Worm (Caenorhabditis elegans) whole organism, L4 larva: ENCODE measurements around the gene elo-3.

Experiments used
- F26F4.8 ChIP-seq: fragments of 200-800 bp; sonication (Bioruptor generic); conservative IDR thresholded peaks from 2 replicates; pipeline ENCODE4 v1.3.6; 2022; ENCODE audit warnings: missing genetic modification characterization, missing compliant biosample characterization
- F44E2.7 ChIP-seq: fragments of 200-800 bp; sonication (Bioruptor generic); IDR thresholded peaks from 2 replicates; pipeline ENCODE4 v2.1.2; 2022; ENCODE audit warnings: missing genetic modification characterization, missing compliant biosample characterization
- T20F7.1 ChIP-seq: fragments of 200-800 bp; sonication (Bioruptor generic); optimal IDR thresholded peaks from 2 replicates; lab custom pipeline; 2018; ENCODE audit warnings: mild to moderate bottlenecking, missing genetic modification characterization, missing compliant biosample characterization
- Y75B8A.6 ChIP-seq: fragments of 200-800 bp; sonication (Bioruptor generic); IDR thresholded peaks from 2 replicates; pipeline ENCODE4 v1.3.6; 2022; ENCODE audit warnings: missing genetic modification reagents, missing genetic modification characterization, missing compliant biosample characterization
- ZK337.2 ChIP-seq: fragments of 200-800 bp; sonication (Bioruptor generic); IDR thresholded peaks from 2 replicates; pipeline ENCODE4 v1.3.6; 2022; ENCODE audit warnings: missing genetic modification reagents, missing genetic modification characterization, missing compliant biosample characterization
- aha-1 ChIP-seq: fragments of 150-350 bp; peaks from one replicate; lab custom pipeline; 2014; ENCODE audit warnings: missing biosample characterization, missing genetic modification characterization
- arid-1 ChIP-seq: fragments of 200-800 bp; sonication (Bioruptor generic); conservative IDR thresholded peaks from 2 replicates; pipeline ENCODE4 v1.3.6; 2022; ENCODE audit warnings: missing genetic modification reagents, missing genetic modification characterization, missing compliant biosample characterization
- ceh-28 ChIP-seq: fragments of 150-350 bp; optimal IDR thresholded peaks from 2 replicates; lab custom pipeline; 2014; ENCODE audit warnings: missing biosample characterization, missing genetic modification reagents, missing genetic modification characterization
- ceh-44 ChIP-seq: fragments of 200-800 bp; sonication (Bioruptor generic); IDR thresholded peaks from 2 replicates; pipeline ENCODE4 v1.3.6; 2022; ENCODE audit warnings: missing genetic modification reagents, missing genetic modification characterization, missing compliant biosample characterization
- ceh-82 ChIP-seq: sonication (generic microtip); optimal IDR thresholded peaks from 2 replicates; lab custom pipeline; 2017; ENCODE audit warnings: missing biosample characterization, missing genetic modification characterization
- cey-2 ChIP-seq: sonication (generic microtip); optimal IDR thresholded peaks from 3 replicates; lab custom pipeline; 2017; ENCODE audit warnings: missing genetic modification characterization, mild to moderate bottlenecking, missing compliant biosample characterization, antibody characterized with exemption, borderline replicate concordance; ENCODE audit not compliant: insufficient read depth
- daf-16 ChIP-seq, 3 experiments: sonication (generic microtip); optimal IDR thresholded peaks; 2 replicates each; lab custom pipeline; 2016 to 2017; ENCODE audit warnings: missing genetic modification characterization in 3 of 3, missing genetic modification reagents in 3 of 3, mild to moderate bottlenecking in 2 of 3, missing compliant biosample characterization in 2 of 3, missing biosample characterization in 1 of 3, moderate library complexity in 1 of 3
- dmd-6 ChIP-seq: fragments of 200-800 bp; sonication (Bioruptor generic); IDR thresholded peaks from 2 replicates; pipeline ENCODE4 v1.3.6; 2022; ENCODE audit warnings: missing genetic modification reagents, missing genetic modification characterization, missing compliant biosample characterization
- dpl-1 ChIP-seq: fragments of 150-350 bp; optimal IDR thresholded peaks from 2 replicates; lab custom pipeline; 2014; ENCODE audit warnings: missing biosample characterization, missing genetic modification reagents, missing genetic modification characterization
- dve-1 ChIP-seq: sonication (generic microtip); optimal IDR thresholded peaks from 2 replicates; lab custom pipeline; 2017; ENCODE audit warnings: antibody characterized with exemption, mild to moderate bottlenecking, missing genetic modification characterization, missing compliant biosample characterization; ENCODE audit not compliant: insufficient read depth
- egl-43 ChIP-seq: fragments of 200-800 bp; sonication (Bioruptor generic); IDR thresholded peaks from 2 replicates; pipeline ENCODE4 v1.3.6; 2022; ENCODE audit warnings: missing genetic modification reagents, missing genetic modification characterization, missing compliant biosample characterization
- fkh-10 ChIP-seq: fragments of 150-350 bp; optimal IDR thresholded peaks from 2 replicates; lab custom pipeline; 2014; ENCODE audit warnings: missing biosample characterization, missing genetic modification reagents, missing genetic modification characterization
- fos-1 ChIP-seq: fragments of 150-350 bp; optimal IDR thresholded peaks from 2 replicates; lab custom pipeline; 2014; ENCODE audit warnings: missing biosample characterization, missing genetic modification characterization
- hif-1 ChIP-seq, 2 experiments: sonication (generic microtip); optimal IDR thresholded peaks; 2 replicates each; lab custom pipeline; 2016 to 2017; ENCODE audit warnings: missing compliant biosample characterization in 2 of 2, missing genetic modification characterization in 2 of 2, missing genetic modification reagents in 2 of 2, missing genotype in 2 of 2, mild to moderate bottlenecking in 1 of 2
- hlh-11 ChIP-seq: fragments of 200-800 bp; sonication (Bioruptor generic); optimal IDR thresholded peaks from 2 replicates; lab custom pipeline; 2018; ENCODE audit warnings: mild to moderate bottlenecking, missing genetic modification characterization, missing compliant biosample characterization
- hlh-30 ChIP-seq: sonication (generic microtip); optimal IDR thresholded peaks from 2 replicates; lab custom pipeline; 2017; ENCODE audit warnings: antibody characterized with exemption, mild to moderate bottlenecking, missing genetic modification characterization, missing compliant biosample characterization; ENCODE audit not compliant: insufficient read depth
- jun-1 ChIP-seq: fragments of 150-350 bp; optimal IDR thresholded peaks from 2 replicates; lab custom pipeline; 2014; ENCODE audit warnings: missing biosample characterization, missing genetic modification reagents, missing genetic modification characterization
- lim-7 ChIP-seq: fragments of 200-800 bp; sonication (Bioruptor generic); IDR thresholded peaks from 2 replicates; pipeline ENCODE4 v1.3.6; 2022; ENCODE audit warnings: missing genetic modification characterization, missing compliant biosample characterization
- lin-13 ChIP-seq: fragments of 150-350 bp; optimal IDR thresholded peaks from 2 replicates; lab custom pipeline; 2014; ENCODE audit warnings: missing biosample characterization, missing genetic modification reagents, missing genetic modification characterization
- lin-15B ChIP-seq: fragments of 150-350 bp; sonication (generic microtip); optimal IDR thresholded peaks from 3 replicates; lab custom pipeline; 2014; ENCODE audit warnings: missing biosample characterization, missing genetic modification characterization
- lin-38 ChIP-seq: fragments of 200-800 bp; sonication (Bioruptor generic); IDR thresholded peaks from 2 replicates; pipeline ENCODE4 v1.3.6; 2022; ENCODE audit warnings: missing genetic modification reagents, missing genetic modification characterization, missing compliant biosample characterization
- lsy-2 ChIP-seq, 2 experiments: fragments of 150-350 bp in 1 of 2; sonication (generic microtip) in 1 of 2; optimal IDR thresholded peaks; 2 replicates each; lab custom pipeline; 2014 to 2017; ENCODE audit warnings: missing biosample characterization in 2 of 2, missing genetic modification characterization in 2 of 2
- mep-1 ChIP-seq: fragments of 150-350 bp; sonication (generic microtip); optimal IDR thresholded peaks from 3 replicates; lab custom pipeline; 2014; ENCODE audit warnings: missing biosample characterization, missing genetic modification characterization
- mxl-3 ChIP-seq: fragments of 200-800 bp; sonication (Bioruptor generic); optimal IDR thresholded peaks from 2 replicates; lab custom pipeline; 2018; ENCODE audit warnings: mild to moderate bottlenecking, missing genetic modification characterization, missing compliant biosample characterization
- nhr-10 ChIP-seq: fragments of 150-350 bp; optimal IDR thresholded peaks from 2 replicates; lab custom pipeline; 2014; ENCODE audit warnings: missing biosample characterization, missing genetic modification characterization
- nhr-102 ChIP-seq: sonication (generic microtip); optimal IDR thresholded peaks from 2 replicates; lab custom pipeline; 2016; ENCODE audit warnings: mild to moderate bottlenecking, missing genetic modification characterization, moderate library complexity, missing compliant biosample characterization
- nhr-11 ChIP-seq: fragments of 150-350 bp; optimal IDR thresholded peaks from 2 replicates; lab custom pipeline; 2014; ENCODE audit warnings: missing biosample characterization, missing genetic modification characterization
- nhr-111 ChIP-seq: fragments of 200-800 bp; sonication (Bioruptor generic); optimal IDR thresholded peaks from 2 replicates; lab custom pipeline; 2018; ENCODE audit warnings: mild to moderate bottlenecking, missing genetic modification characterization, missing compliant biosample characterization
- nhr-28 ChIP-seq: fragments of 150-350 bp; optimal IDR thresholded peaks from 2 replicates; lab custom pipeline; 2014; ENCODE audit warnings: missing biosample characterization, missing genetic modification characterization
- nhr-6 ChIP-seq: fragments of 150-350 bp; optimal IDR thresholded peaks from 2 replicates; lab custom pipeline; 2014; ENCODE audit warnings: missing biosample characterization, missing genetic modification characterization
- nhr-77 ChIP-seq: fragments of 150-350 bp; optimal IDR thresholded peaks from 2 replicates; lab custom pipeline; 2014; ENCODE audit warnings: missing biosample characterization, missing genetic modification characterization
- pha-4 ChIP-seq, 2 experiments: fragments of 150-350 bp in 1 of 2; fragments of 200-800 bp in 1 of 2; sonication (Bioruptor generic) in 1 of 2; IDR thresholded peaks in 1 of 2; optimal IDR thresholded peaks in 1 of 2; 2 replicates each; pipeline versions ENCODE4 v1.3.6 to Lab custom; 2014 to 2022; ENCODE audit warnings: missing genetic modification characterization in 2 of 2, missing genetic modification reagents in 2 of 2, missing biosample characterization in 1 of 2, missing compliant biosample characterization in 1 of 2
- pqm-1 ChIP-seq: sonication (generic microtip); optimal IDR thresholded peaks from 2 replicates; lab custom pipeline; 2017; ENCODE audit warnings: missing biosample characterization, missing genetic modification characterization
- rbr-2 ChIP-seq: sonication (generic microtip); optimal IDR thresholded peaks from 2 replicates; lab custom pipeline; 2016; ENCODE audit warnings: missing genotype, missing genetic modification characterization, missing compliant biosample characterization
- skn-1 ChIP-seq: fragments of 150-350 bp; optimal IDR thresholded peaks from 2 replicates; lab custom pipeline; 2014; ENCODE audit warnings: missing biosample characterization, missing genetic modification characterization
- snpc-1.2 ChIP-seq: fragments of 200-800 bp; sonication (Bioruptor generic); IDR thresholded peaks from 2 replicates; pipeline ENCODE4 v1.3.6; 2022; ENCODE audit warnings: missing genetic modification reagents, missing genetic modification characterization, missing compliant biosample characterization
- tag-97 ChIP-seq: fragments of 200-800 bp; sonication (Bioruptor generic); IDR thresholded peaks from 2 replicates; pipeline ENCODE4 v1.3.6; 2022; ENCODE audit warnings: missing genetic modification characterization, missing compliant biosample characterization
- vab-7 ChIP-seq: fragments of 200-800 bp; sonication (Bioruptor generic); IDR thresholded peaks from 2 replicates; pipeline ENCODE4 v1.3.6; 2022; ENCODE audit warnings: missing genetic modification reagents, missing genetic modification characterization, missing compliant biosample characterization
- zip-2 ChIP-seq: fragments of 150-350 bp; optimal IDR thresholded peaks from 2 replicates; lab custom pipeline; 2014; ENCODE audit warnings: missing biosample characterization, missing genetic modification characterization

Gene elo-3

DNA sequence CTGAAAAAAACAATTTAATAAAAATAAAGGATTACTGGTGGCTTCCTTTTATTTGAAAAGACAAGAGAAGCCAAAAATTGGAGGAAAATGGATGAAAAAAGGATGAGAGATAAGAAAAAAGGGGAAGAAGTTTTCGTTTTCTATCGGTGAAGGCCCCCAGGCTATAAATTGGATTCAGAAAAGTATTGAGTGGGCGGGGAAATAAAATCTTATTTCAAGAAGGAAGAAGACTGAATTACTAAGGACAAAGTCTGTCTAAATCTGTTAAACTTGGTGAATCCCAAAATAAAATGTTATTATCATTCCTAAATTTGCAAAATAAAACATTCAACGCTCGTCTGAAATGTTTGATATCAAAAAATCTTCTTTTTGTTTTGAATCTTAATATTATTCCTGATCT is 15.4 kb upstream of the elo-3 start:
- peak; percentile 56 for TF ChIP-seq aha-1 (tag; lab: Kevin White, UChicago)
- no peak for TF ChIP-seq jun-1 (tag; lab: Kevin White, UChicago)

- TF ChIP-seq snpc-1.2 (GFP tag; lab: Robert Waterston, UW) (0 out of 2 replicates have a peak, but pooled peaks have one; percentile 17), lin-38 (GFP tag; lab: Robert Waterston, UW) (peak; percentile 25; the same call in 1 of the 2 replicates), vab-7 (GFP tag; lab: Robert Waterston, UW) (no peak)
Measured at ce11 chrIV:7227072-7227471, 10.4 kb upstream of the elo-3 start, which contains the start of gene R13A1.10. Gene R13A1.10 (minus strand): TSS chrIV:7227172.

ce11 chrIV:7228208-7228607 is 9.3 kb upstream of the elo-3 start, which contains the start of gene D2024.5:
Gene D2024.5 (minus strand): TSS chrIV:7228308.
- TF ChIP-seq tag-97 (GFP tag; lab: Robert Waterston, UW) (no peak), cey-2 (tag; lab: Kevin White, UChicago) (no peak), lim-7 (no peak), nhr-102 (tag; lab: Kevin White, UChicago) (no peak), egl-43 (GFP tag; lab: Robert Waterston, UW) (no peak), dpl-1 (no peak), ZK337.2 (GFP tag; lab: Robert Waterston, UW) (no peak), nhr-10 (no peak), mxl-3 (GFP tag; lab: Kevin White, UChicago) (no peak), zip-2 (no peak)

DNA sequence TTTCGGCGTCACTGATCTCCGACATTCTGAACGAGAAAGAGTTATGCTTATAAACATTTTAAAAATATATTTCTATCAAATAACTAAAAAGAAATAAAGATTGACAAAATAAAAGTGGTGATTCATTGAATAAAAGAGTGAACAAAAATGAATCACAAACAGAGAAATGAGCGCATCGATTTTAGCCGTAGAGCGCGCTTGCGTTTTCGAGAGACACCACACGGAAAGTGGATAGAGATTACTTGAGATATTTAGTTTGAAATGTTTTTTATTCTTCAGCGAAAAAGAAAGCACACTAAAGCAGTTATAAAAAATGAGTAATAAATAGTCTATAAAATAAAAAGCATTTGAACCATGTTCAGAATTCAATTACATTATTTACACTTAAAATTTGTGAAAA is 7.3 kb upstream of the elo-3 start, which contains the start of gene cap-1:
Gene cap-1, minus strand, starts transcription at position 26 of the 400 bp plus-strand sequence.
- TF ChIP-seq fkh-10 (GFP tag; lab: Kevin White, UChicago) (peak; percentile 17), lin-13 (GFP tag; lab: Kevin White, UChicago) (peak; percentile 67), mxl-3 (GFP tag; lab: Kevin White, UChicago) (peak; percentile 59), dpl-1 (peak; percentile 58), hif-1 (tag; optimal IDR thresholded peaks at IDR 0.05; lab: Kevin White, UChicago) (peak in 1 of 2 experiments; percentile 60), skn-1 (tag; lab: Kevin White, UChicago) (no peak), lin-38 (GFP tag; lab: Robert Waterston, UW) (peak; percentile 96), F26F4.8 (no peak), daf-16 (GFP tag; optimal IDR thresholded peaks at IDR 0.05; lab: Kevin White, UChicago) (no peak), daf-16 (tag; optimal IDR thresholded peaks at IDR 0.05; lab: Kevin White, UChicago) (peak; percentile 42), dmd-6 (0 out of 2 replicates have a peak, but pooled peaks have one; percentile 29), lsy-2 (tag; optimal IDR thresholded peaks at IDR 0.05; lab: Kevin White, UChicago) (peak in 1 of 2 experiments; percentile 85), pha-4 (GFP tag; IDR thresholded peaks at IDR 0.05; lab: Robert Waterston, UW) (no peak), pha-4 (tag; optimal IDR thresholded peaks at IDR 0.05; lab: Kevin White, UChicago) (peak; percentile 94), nhr-77 (tag; lab: Kevin White, UChicago) (peak; percentile 85), pqm-1 (tag; lab: Kevin White, UChicago) (peak; percentile 37), zip-2 (no peak), vab-7 (GFP tag; lab: Robert Waterston, UW) (no peak), nhr-111 (no peak), fos-1 (no peak), Y75B8A.6 (GFP tag; lab: Robert Waterston, UW) (no peak), arid-1 (GFP tag; lab: Robert Waterston, UW) (no peak), lin-15B (tag; lab: Kevin White, UChicago) (peak; percentile 17), T20F7.1 (peak; percentile 47), mep-1 (tag; lab: Kevin White, UChicago) (peak; percentile 88), nhr-28 (tag; lab: Kevin White, UChicago) (peak; percentile 72), ceh-82 (tag; lab: Kevin White, UChicago) (no peak), nhr-11 (tag; lab: Kevin White, UChicago) (no peak), nhr-6 (tag; lab: Kevin White, UChicago) (peak; percentile 71), lim-7 (no peak), dve-1 (tag; lab: Kevin White, UChicago) (peak; percentile 86), F44E2.7 (GFP tag; lab: Robert Waterston, UW) (no peak), hlh-11 (tag; lab: Kevin White, UChicago) (peak; percentile 45), ceh-44 (GFP tag; lab: Robert Waterston, UW) (peak; percentile 78), ceh-28 (tag; lab: Kevin White, UChicago) (peak; percentile 43), hlh-30 (tag; lab: Kevin White, UChicago) (peak; percentile 36), rbr-2 (peak; percentile 63)
